Worm (Caenorhabditis elegans) whole organism, L4/young adult: ENCODE results near the gene acr-2.
A peak's percentile ranks its signal among the peaks of the same experiment; 100 is the strongest.

Source experiments
- W03F9.2 ChIP-seq: fragments of 150-350 bp; optimal IDR thresholded peaks from 2 replicates; lab custom pipeline; 2014; ENCODE audit warnings: missing biosample characterization, missing genetic modification characterization
- dao-5 ChIP-seq: sonication (generic microtip); optimal IDR thresholded peaks from 2 replicates; lab custom pipeline; 2016; ENCODE audit warnings: missing genotype, missing genetic modification characterization, moderate library complexity, missing compliant biosample characterization
- him-1 ChIP-seq: sonication (generic microtip); optimal IDR thresholded peaks from 2 replicates; lab custom pipeline; 2016; ENCODE audit warnings: missing genotype, missing genetic modification reagents, missing genetic modification characterization, missing compliant biosample characterization

- no peak for TF ChIP-seq dao-5 (tag; lab: Kevin White, UChicago)
- TF ChIP-seq him-1 (tag; lab: Kevin White, UChicago), result peak; percentile 26
- no peak for TF ChIP-seq W03F9.2 (tag; lab: Kevin White, UChicago)
Measured at ce11 chrX:6744978-6745377, 42.6 kb downstream of the acr-2 start.
